Worm (Caenorhabditis elegans) whole organism, L4 larva: ENCODE data around the gene F26D2.10.

ENCODE experiments used
- D1046.2 ChIP-seq: fragments of 200-800 bp; sonication (Bioruptor generic); IDR thresholded peaks from 2 replicates; pipeline ENCODE4 v1.3.6; 2022; ENCODE audit warnings: missing genetic modification characterization, missing compliant biosample characterization
- F49E8.2 ChIP-seq: sonication (generic microtip); optimal IDR thresholded peaks from 2 replicates; lab custom pipeline; 2016; ENCODE audit warnings: missing compliant biosample characterization, mild to moderate bottlenecking, missing genetic modification characterization, borderline replicate concordance
- T20F7.1 ChIP-seq: fragments of 200-800 bp; sonication (Bioruptor generic); optimal IDR thresholded peaks from 2 replicates; lab custom pipeline; 2018; ENCODE audit warnings: mild to moderate bottlenecking, missing genetic modification characterization, missing compliant biosample characterization
- ama-1 ChIP-seq: fragments of 150-350 bp; optimal IDR thresholded peaks from 2 replicates; lab custom pipeline; 2014; ENCODE audit warnings: inconsistent platforms, mixed read lengths
- ceh-20 ChIP-seq: fragments of 200-800 bp; sonication (Bioruptor generic); IDR thresholded peaks from 2 replicates; pipeline ENCODE4 v1.3.6; 2022; ENCODE audit warnings: missing genetic modification reagents, missing genetic modification characterization, missing compliant biosample characterization
- ceh-28 ChIP-seq: fragments of 150-350 bp; optimal IDR thresholded peaks from 2 replicates; lab custom pipeline; 2014; ENCODE audit warnings: missing biosample characterization, missing genetic modification reagents, missing genetic modification characterization
- hlh-11 ChIP-seq: fragments of 200-800 bp; sonication (Bioruptor generic); optimal IDR thresholded peaks from 2 replicates; lab custom pipeline; 2018; ENCODE audit warnings: mild to moderate bottlenecking, missing genetic modification characterization, missing compliant biosample characterization
- mep-1 ChIP-seq: fragments of 150-350 bp; sonication (generic microtip); optimal IDR thresholded peaks from 3 replicates; lab custom pipeline; 2014; ENCODE audit warnings: missing biosample characterization, missing genetic modification characterization
- nhr-76 ChIP-seq: fragments of 150-350 bp; optimal IDR thresholded peaks from 2 replicates; lab custom pipeline; 2014; ENCODE audit warnings: missing biosample characterization, missing genetic modification characterization
- skn-1 ChIP-seq: fragments of 150-350 bp; optimal IDR thresholded peaks from 2 replicates; lab custom pipeline; 2014; ENCODE audit warnings: missing biosample characterization, missing genetic modification characterization
- unc-39 ChIP-seq: sonication (generic microtip); optimal IDR thresholded peaks from 2 replicates; lab custom pipeline; 2017; ENCODE audit warnings: missing biosample characterization, missing genetic modification characterization
- zag-1 ChIP-seq: fragments of 150-350 bp; optimal IDR thresholded peaks from 2 replicates; lab custom pipeline; 2014; ENCODE audit warnings: missing biosample characterization, missing genetic modification characterization

DNA sequence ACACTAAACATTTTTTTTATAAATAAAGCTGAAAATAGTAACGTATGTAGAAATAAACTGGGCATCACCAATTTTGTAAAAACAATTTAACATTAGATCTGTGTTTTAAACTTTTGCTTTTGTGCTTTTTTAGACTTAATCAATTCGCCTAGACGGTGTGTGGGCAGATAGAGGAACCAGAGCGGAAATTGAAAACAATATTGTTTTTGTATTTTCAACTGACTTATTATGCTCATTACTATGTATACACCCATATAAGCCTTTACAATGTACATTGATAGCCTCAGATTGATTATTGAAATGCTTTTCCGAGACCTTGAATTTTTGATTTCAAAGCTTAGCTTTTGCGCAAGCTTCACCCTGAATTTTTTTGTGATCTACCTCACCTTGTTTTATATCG lies 537 bp upstream of the F26D2.10 start, which contains the start of gene str-73:
- TF ChIP-seq D1046.2 (GFP tag; lab: Robert Waterston, UW) (no peak), ama-1 (lab: Kevin White, UChicago) (no peak), T20F7.1 (GFP tag; lab: Kevin White, UChicago) (no peak), hlh-11 (no peak), ceh-20 (GFP tag; lab: Robert Waterston, UW) (no peak), nhr-76 (tag; lab: Kevin White, UChicago) (no peak), F49E8.2 (tag; lab: Kevin White, UChicago) (no peak), mep-1 (no peak), skn-1 (tag; lab: Kevin White, UChicago) (no peak), zag-1 (tag; lab: Kevin White, UChicago) (no peak), ceh-28 (no peak), unc-39 (tag; lab: Kevin White, UChicago) (no peak)
